Fruit fly (Drosophila melanogaster): ENCODE results near the gene Pburs.

The Pburs gene

DNA sequence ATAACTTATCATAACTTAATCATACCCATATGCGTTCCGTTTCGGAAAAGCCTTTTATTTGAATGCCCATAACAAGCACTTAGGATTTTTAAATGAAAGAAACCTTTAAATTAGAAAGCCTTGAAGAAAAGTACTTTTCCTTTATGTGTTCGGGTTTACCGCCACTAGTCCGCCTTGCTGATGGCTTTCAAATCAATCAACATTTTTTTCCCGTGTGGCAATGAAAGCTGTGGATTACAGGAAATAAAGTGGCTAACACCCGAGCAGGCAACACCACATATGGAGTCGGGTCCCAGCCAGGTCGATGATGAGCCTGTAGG, 46.4 kb downstream of the Pburs start:
- no peak for TF ChIP-seq jim (GFP tag; optimal IDR thresholded peaks at IDR 0.05)
- no peak for TF ChIP-seq ey (GFP tag; optimal IDR thresholded peaks at IDR 0.05)
- no peak for TF ChIP-seq CG32264 (GFP tag; optimal IDR thresholded peaks at IDR 0.05)
- no peak for TF ChIP-seq Abd-B (GFP tag; optimal IDR thresholded peaks at IDR 0.05)
- TF ChIP-seq Vsx2 (GFP tag; optimal IDR thresholded peaks at IDR 0.05; ENCODE audit: partially characterized antibody): no peak
- TF ChIP-seq lola (GFP tag; optimal IDR thresholded peaks at IDR 0.05): no peak
- no peak for TF ChIP-seq foxo (GFP tag; optimal IDR thresholded peaks at IDR 0.05)
- TF ChIP-seq tai (GFP tag; optimal IDR thresholded peaks at IDR 0.05): no peak
- no peak for TF ChIP-seq Mio (GFP tag; optimal IDR thresholded peaks at IDR 0.05)
- TF ChIP-seq dsf (GFP tag; optimal IDR thresholded peaks at IDR 0.05; ENCODE audit: borderline replicate concordance): no peak
- no peak for TF ChIP-seq pan (optimal IDR thresholded peaks at IDR 0.05)
- TF ChIP-seq Hr78 (GFP tag; optimal IDR thresholded peaks at IDR 0.05): no peak
- no peak for TF ChIP-seq Hnf4 (GFP tag; optimal IDR thresholded peaks at IDR 0.05)
- no peak for TF ChIP-seq psq (GFP tag; optimal IDR thresholded peaks at IDR 0.05)
- no peak for TF ChIP-seq fru (GFP tag; optimal IDR thresholded peaks at IDR 0.05)
- no peak for TF ChIP-seq HLH106 (tag; optimal IDR thresholded peaks at IDR 0.05)

DNA sequence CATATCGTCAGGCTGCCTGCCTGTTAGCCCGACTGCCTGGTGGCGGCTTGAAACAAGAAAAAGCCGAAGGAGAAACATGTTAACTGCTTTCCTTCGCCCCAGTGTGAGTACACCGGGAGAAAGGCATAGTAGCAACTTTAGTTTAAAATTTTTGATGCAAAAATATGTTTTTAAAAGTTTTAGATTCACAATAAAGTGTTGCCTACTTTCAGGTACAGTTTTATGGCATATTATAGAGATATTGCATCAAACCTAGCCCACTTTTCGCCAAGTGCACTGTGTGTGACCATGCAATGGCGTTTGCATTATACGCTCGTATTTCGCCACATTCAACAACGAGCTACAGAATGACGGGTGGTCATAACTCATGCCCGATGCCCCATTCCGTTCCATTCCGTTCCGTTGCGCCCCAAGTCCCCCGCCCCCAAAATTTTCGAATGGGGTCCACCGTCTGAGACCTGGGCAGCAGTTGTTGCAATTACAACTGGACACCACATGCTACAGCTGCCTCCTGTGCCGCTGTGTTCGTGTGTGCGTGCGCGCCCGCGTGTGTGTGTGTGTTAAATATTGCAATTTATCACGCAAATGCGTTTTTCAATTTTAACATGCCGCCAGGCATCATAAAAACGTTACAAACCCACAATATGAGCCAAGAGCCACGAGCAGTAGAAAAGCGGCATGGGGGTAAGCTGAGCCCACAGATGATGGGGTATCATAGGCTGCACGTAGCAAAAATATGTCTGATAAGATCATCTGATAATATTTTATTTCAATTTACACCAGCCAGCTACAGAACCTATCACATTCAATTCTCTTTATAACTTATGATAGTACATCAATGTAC, 47.0 kb downstream of the Pburs start:
- TF ChIP-seq Mio (GFP tag; optimal IDR thresholded peaks at IDR 0.05): peak; percentile 28
- no peak for TF ChIP-seq Myc (optimal IDR thresholded peaks at IDR 0.05)
- no peak for TF ChIP-seq jim (GFP tag; optimal IDR thresholded peaks at IDR 0.05)
- peak; percentile 95 for TF ChIP-seq HLH106 (tag; optimal IDR thresholded peaks at IDR 0.05)
- TF ChIP-seq Dfd (GFP tag; optimal IDR thresholded peaks at IDR 0.05): peak; percentile 98
- TF ChIP-seq dmrt93B (GFP tag; optimal IDR thresholded peaks at IDR 0.05): peak; percentile 90
- TF ChIP-seq CG9705 (GFP tag; optimal IDR thresholded peaks at IDR 0.05): peak; percentile 90
- no peak for TF ChIP-seq Hr78 (GFP tag; optimal IDR thresholded peaks at IDR 0.05)
- TF ChIP-seq lola (GFP tag; optimal IDR thresholded peaks at IDR 0.05): no peak
- peak; percentile 0 for TF ChIP-seq CrebA (GFP tag; optimal IDR thresholded peaks at IDR 0.05; ENCODE audit: borderline replicate concordance)
- TF ChIP-seq CG32264 (GFP tag; optimal IDR thresholded peaks at IDR 0.05): no peak
- TF ChIP-seq Rel (GFP tag; optimal IDR thresholded peaks at IDR 0.05): no peak
- peak; percentile 60 for TF ChIP-seq Rel (tag; optimal IDR thresholded peaks at IDR 0.05)
- TF ChIP-seq Sp1 (GFP tag; optimal IDR thresholded peaks at IDR 0.05): peak; percentile 94
- TF ChIP-seq sage (GFP tag; optimal IDR thresholded peaks at IDR 0.05): peak; percentile 41
- TF ChIP-seq dl (GFP tag; optimal IDR thresholded peaks at IDR 0.05; ENCODE audit: insufficient read depth in 1 of 2, partially characterized antibody in 2 of 2): no peak
- TF ChIP-seq Jra (GFP tag; optimal IDR thresholded peaks at IDR 0.05): peak; percentile 84
- TF ChIP-seq tai (GFP tag; optimal IDR thresholded peaks at IDR 0.05): peak; percentile 82
- TF ChIP-seq rgr (GFP tag; optimal IDR thresholded peaks at IDR 0.05): peak; percentile 92
- TF ChIP-seq GATAd (GFP tag; optimal IDR thresholded peaks at IDR 0.05): no peak
- no peak for TF ChIP-seq Abd-B (GFP tag; optimal IDR thresholded peaks at IDR 0.05)
- TF ChIP-seq pan (optimal IDR thresholded peaks at IDR 0.05): peak; percentile 80
- no peak for TF ChIP-seq Hr83 (GFP tag; optimal IDR thresholded peaks at IDR 0.05; ENCODE audit: poor library complexity, severe bottlenecking)
- TF ChIP-seq dsf (GFP tag; optimal IDR thresholded peaks at IDR 0.05; ENCODE audit: borderline replicate concordance): peak; percentile 50
- peak; percentile 88 for TF ChIP-seq Hnf4 (GFP tag; optimal IDR thresholded peaks at IDR 0.05)
- TF ChIP-seq sv (GFP tag; optimal IDR thresholded peaks at IDR 0.05): no peak
- TF ChIP-seq brk (GFP tag; optimal IDR thresholded peaks at IDR 0.05): peak; percentile 90
- TF ChIP-seq fru (GFP tag; optimal IDR thresholded peaks at IDR 0.05): peak; percentile 97
- TF ChIP-seq psq (GFP tag; optimal IDR thresholded peaks at IDR 0.05): peak; percentile 85
- TF ChIP-seq Vsx2 (GFP tag; optimal IDR thresholded peaks at IDR 0.05; ENCODE audit: partially characterized antibody): no peak
- TF ChIP-seq OdsH (GFP tag; optimal IDR thresholded peaks at IDR 0.05): peak; percentile 93
- peak; percentile 94 for TF ChIP-seq ey (GFP tag; optimal IDR thresholded peaks at IDR 0.05)
- peak; percentile 94 for TF ChIP-seq br (GFP tag; optimal IDR thresholded peaks at IDR 0.05)
- peak; percentile 68 for TF ChIP-seq woc (GFP tag; optimal IDR thresholded peaks at IDR 0.05)
- peak in 1 of 2 experiments; percentile 97 for TF ChIP-seq foxo (GFP tag; optimal IDR thresholded peaks at IDR 0.05)
- no peak for TF ChIP-seq N (GFP tag; optimal IDR thresholded peaks at IDR 0.05)
- TF ChIP-seq h (GFP tag; optimal IDR thresholded peaks at IDR 0.05): peak; percentile 83
- no peak for TF ChIP-seq usp (GFP tag; optimal IDR thresholded peaks at IDR 0.05)

Measured in whole organism, wandering third instar larva.